Fruit fly (Drosophila melanogaster): Measurements from ENCODE around the gene mmd.

Gene mmd

DNA sequence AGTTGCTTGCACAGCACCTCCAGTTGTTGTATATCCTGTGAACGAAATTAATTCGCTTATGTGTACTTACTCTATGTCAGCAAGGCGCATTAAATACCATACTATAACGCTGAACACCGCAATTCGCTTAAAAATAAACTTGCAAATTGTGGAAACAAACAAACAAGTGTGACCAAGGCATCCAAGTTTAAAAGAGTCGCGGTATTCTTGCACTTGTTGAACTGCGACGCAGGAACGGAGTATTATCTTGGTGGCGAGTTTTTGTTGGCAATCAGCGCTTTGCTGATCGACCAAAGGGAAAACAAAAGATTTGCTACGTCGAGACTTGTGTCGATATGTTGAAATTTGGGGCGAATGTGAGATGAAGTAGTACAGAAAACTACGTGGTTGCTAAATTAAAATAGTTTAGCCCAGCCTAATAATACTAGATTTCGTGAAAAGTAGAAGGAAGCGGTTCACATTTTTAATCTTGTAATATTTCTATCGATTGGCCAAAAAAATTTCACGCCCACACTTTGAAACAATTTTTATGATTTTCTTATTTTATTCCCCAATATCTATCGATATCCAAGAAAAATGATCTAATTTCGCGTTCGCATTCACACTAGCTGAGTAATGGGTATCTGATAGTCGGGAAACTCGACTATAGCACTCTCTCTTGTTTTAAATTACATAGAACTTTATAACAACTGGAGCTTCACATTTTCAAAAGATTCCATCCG, 39.3 kb downstream of the mmd start, which contains the start of gene Ranbp16:
Gene Ranbp16 (minus strand): TSS at position 364 of the 722 bp plus-strand sequence.
- peak; percentile 37 for TF ChIP-seq kay (GFP tag; ENCODE audit: borderline replicate concordance)
- TF ChIP-seq pad (GFP tag; optimal IDR thresholded peaks at IDR 0.05), result no peak

DNA sequence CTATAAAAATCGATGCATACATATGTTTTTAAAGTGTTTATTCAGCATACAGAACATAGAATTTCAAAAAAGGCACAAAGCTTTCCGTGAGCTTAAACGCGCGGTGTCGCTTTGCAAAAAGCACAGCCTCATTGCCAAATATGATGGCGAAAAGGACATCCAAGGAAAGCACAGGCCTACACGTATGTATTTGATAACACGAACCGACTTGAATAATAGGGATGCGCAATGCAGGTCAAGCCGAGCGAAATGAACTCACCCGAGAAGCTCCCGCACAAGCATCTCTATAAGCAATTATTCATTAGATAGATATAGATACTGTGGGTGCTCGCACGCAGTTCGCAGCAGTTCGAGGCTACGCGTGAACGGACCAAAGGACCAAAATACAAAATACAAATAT, 48.2 kb downstream of the mmd start, which contains the start of gene Lcch3:
Gene Lcch3 (plus strand): TSS at position 301 of the 400 bp plus-strand sequence.
- TF ChIP-seq Crg-1 (GFP tag; optimal IDR thresholded peaks at IDR 0.05) (no peak), CG7101 (tag; optimal IDR thresholded peaks at IDR 0.05) (no peak), ovo (GFP tag; optimal IDR thresholded peaks at IDR 0.05) (no peak), CG1620 (GFP tag; optimal IDR thresholded peaks at IDR 0.05) (no peak), pad (GFP tag; optimal IDR thresholded peaks at IDR 0.05) (no peak)

DNA sequence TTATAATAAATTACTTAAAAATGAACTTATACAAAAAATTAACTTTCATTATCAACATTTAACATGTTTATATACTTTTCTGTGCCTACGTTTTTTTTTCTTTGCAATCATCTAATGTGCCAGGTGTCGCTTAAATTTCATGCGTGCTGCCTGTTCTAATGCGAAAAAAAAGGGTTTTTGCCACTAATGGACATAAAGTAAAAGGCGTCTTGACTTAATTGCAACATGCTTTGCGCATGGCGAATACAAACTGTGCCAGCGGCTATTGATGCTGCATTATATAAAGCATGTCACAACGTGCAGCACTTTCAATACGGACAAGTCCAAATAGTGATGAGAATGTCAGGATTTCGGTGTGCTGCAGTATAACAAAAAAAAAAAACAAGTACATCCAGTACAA, 51.3 kb downstream of the mmd start, which contains the start of gene CG8916:
Gene CG8916 (plus strand): TSS at position 301 of the 400 bp plus-strand sequence.
- TF ChIP-seq toe (GFP tag; optimal IDR thresholded peaks at IDR 0.05) (no peak), ovo (GFP tag; optimal IDR thresholded peaks at IDR 0.05) (no peak), CG14711 (tag; optimal IDR thresholded peaks at IDR 0.05) (no peak), CG12768 (GFP tag; optimal IDR thresholded peaks at IDR 0.05) (no peak), cic (GFP tag; optimal IDR thresholded peaks at IDR 0.05) (no peak), CG1620 (GFP tag; optimal IDR thresholded peaks at IDR 0.05) (no peak)

- no peak for TF ChIP-seq pad (GFP tag; optimal IDR thresholded peaks at IDR 0.05)
- TF ChIP-seq CG7101 (tag; optimal IDR thresholded peaks at IDR 0.05), result no peak
- TF ChIP-seq Clk (GFP tag; optimal IDR thresholded peaks at IDR 0.05), result no peak
- TF ChIP-seq CG5204 (GFP tag; optimal IDR thresholded peaks at IDR 0.05), result no peak
These were observed 62.4 kb downstream of the mmd start, which contains the start of gene Lrp4 for dm6 chrX:15910570-15910969. Gene Lrp4, plus strand, starts transcription at chrX:15910870.

dm6 chrX:15909564-15910284, 63.2 kb downstream of the mmd start, which contains the start of gene CycD:
Gene CycD, minus strand, starts transcription at chrX:15909676.
- TF ChIP-seq CG1620 (GFP tag; optimal IDR thresholded peaks at IDR 0.05) (no peak), bab1 (GFP tag; optimal IDR thresholded peaks at IDR 0.05) (peak; percentile 13), Mnt (GFP tag; optimal IDR thresholded peaks at IDR 0.05) (peak; percentile 8), Hr96 (GFP tag; optimal IDR thresholded peaks at IDR 0.05) (no peak)

Data from whole organism, adult.